Fruit fly (Drosophila melanogaster) whole organism, pupa: Measurements from ENCODE around the gene CG33253.

ENCODE experiments used
- CG10348 ChIP-seq: fragments of 200-800 bp; sonication (Bioruptor generic); IDR thresholded peaks from 2 replicates; pipeline ENCODE4 v1.3.6; 2022; ENCODE audit warnings: missing biosample characterization, missing genetic modification characterization
- CG12605 ChIP-seq: fragments of 200-800 bp; sonication (Bioruptor generic); IDR thresholded peaks from 2 replicates; pipeline ENCODE4 v1.3.6; 2022; ENCODE audit warnings: missing biosample characterization, missing genetic modification characterization
- CG13204 ChIP-seq: fragments of 200-800 bp; sonication (Bioruptor generic); optimal IDR thresholded peaks from 2 replicates; lab custom pipeline; 2018; ENCODE audit warnings: missing biosample characterization, mild to moderate bottlenecking, missing genetic modification characterization, moderate library complexity
- CG14655 ChIP-seq: fragments of 200-800 bp; sonication (Bioruptor generic); optimal IDR thresholded peaks from 3 replicates; lab custom pipeline; 2017; ENCODE audit warnings: mild to moderate bottlenecking, missing biosample characterization, missing genetic modification reagents, missing genetic modification characterization
- CG15710 ChIP-seq: fragments of 200-800 bp; sonication (Bioruptor generic); optimal IDR thresholded peaks from 2 replicates; lab custom pipeline; 2018; ENCODE audit warnings: missing biosample characterization, mild to moderate bottlenecking, missing genetic modification characterization, moderate library complexity
- CG17806 ChIP-seq: fragments of 200-800 bp; sonication (Bioruptor generic); optimal IDR thresholded peaks from 2 replicates; lab custom pipeline; 2018; ENCODE audit warnings: missing biosample characterization, mild to moderate bottlenecking, missing genetic modification characterization, moderate library complexity
- CG32121 ChIP-seq: fragments of 200-800 bp; sonication (Bioruptor generic); IDR thresholded peaks from 2 replicates; pipeline ENCODE4 v1.3.6; 2022; ENCODE audit warnings: missing biosample characterization, missing genetic modification characterization
- CG34367 ChIP-seq: fragments of 200-800 bp; sonication (Bioruptor generic); optimal IDR thresholded peaks from 2 replicates; lab custom pipeline; 2018; ENCODE audit warnings: missing biosample characterization, mild to moderate bottlenecking, missing genetic modification characterization
- CG4496 ChIP-seq: fragments of 200-800 bp; sonication (Bioruptor generic); IDR thresholded peaks from 3 replicates; pipeline ENCODE4 v1.3.6; 2022; ENCODE audit warnings: missing biosample characterization, missing genetic modification characterization
- CG8159 ChIP-seq: fragments of 200-800 bp; sonication (Bioruptor generic); optimal IDR thresholded peaks from 3 replicates; lab custom pipeline; 2018; ENCODE audit warnings: missing biosample characterization, mild to moderate bottlenecking, missing genetic modification characterization, moderate library complexity
- CG8301 ChIP-seq: fragments of 200-800 bp; sonication (Bioruptor generic); optimal IDR thresholded peaks from 2 replicates; lab custom pipeline; 2018; ENCODE audit warnings: missing biosample characterization, mild to moderate bottlenecking, missing genetic modification characterization
- CG9948 ChIP-seq: fragments of 200-800 bp; sonication (Bioruptor generic); optimal IDR thresholded peaks from 2 replicates; lab custom pipeline; 2018; ENCODE audit warnings: missing biosample characterization, mild to moderate bottlenecking, missing genetic modification characterization, moderate library complexity
- D1 ChIP-seq: fragments of 200-800 bp; sonication (Bioruptor generic); optimal IDR thresholded peaks from 2 replicates; lab custom pipeline; 2018; ENCODE audit warnings: missing biosample characterization, mild to moderate bottlenecking, missing genetic modification characterization, moderate library complexity
- EcR ChIP-seq: fragments of 200-800 bp; sonication (Bioruptor generic); optimal IDR thresholded peaks from 3 replicates; lab custom pipeline; 2019; ENCODE audit warnings: missing biosample characterization, missing genetic modification characterization, mild to moderate bottlenecking, moderate library complexity, missing genetic modification reagents
- Ets98B ChIP-seq: fragments of 200-800 bp; sonication (Bioruptor generic); IDR thresholded peaks from 2 replicates; pipeline ENCODE4 v1.3.6; 2022; ENCODE audit warnings: missing biosample characterization, missing genetic modification characterization
- Pif1A ChIP-seq: fragments of 200-800 bp; sonication (Bioruptor generic); optimal IDR thresholded peaks from 3 replicates; lab custom pipeline; 2016; ENCODE audit warnings: missing biosample characterization, missing genetic modification characterization
- Pif1B ChIP-seq: fragments of 200-800 bp; sonication (Bioruptor generic); optimal IDR thresholded peaks from 3 replicates; lab custom pipeline; 2016; ENCODE audit warnings: missing biosample characterization, missing genetic modification characterization
- Snoo ChIP-seq: fragments of 200-800 bp; sonication (Bioruptor generic); optimal IDR thresholded peaks from 3 replicates; lab custom pipeline; 2017; ENCODE audit warnings: missing biosample characterization, mild to moderate bottlenecking, missing genetic modification characterization, inconsistent platforms
- fd96Ca ChIP-seq: fragments of 200-800 bp; sonication (Bioruptor generic); IDR thresholded peaks from 3 replicates; pipeline ENCODE4 v1.3.6; 2022; ENCODE audit warnings: missing biosample characterization, missing genetic modification characterization
- gl ChIP-seq: fragments of 200-800 bp; sonication (Bioruptor generic); optimal IDR thresholded peaks from 2 replicates; lab custom pipeline; 2018; ENCODE audit warnings: missing biosample characterization, mild to moderate bottlenecking, missing genetic modification characterization
- rn ChIP-seq: fragments of 200-800 bp; sonication (Bioruptor generic); IDR thresholded peaks from 2 replicates; pipeline ENCODE4 v1.3.6; 2022; ENCODE audit warnings: missing biosample characterization, missing genetic modification characterization

Gene CG33253

dm6 chrX:19211982-19212381, 28.8 kb downstream of the CG33253 start, which contains the start of gene CG14195:
Gene CG14195 (minus strand): TSS chrX:19212082.
- no peak for TF ChIP-seq CG17806 (tag; lab: Kevin White, UChicago)
- TF ChIP-seq CG10348 (GFP tag; lab: Robert Waterston, UW): no peak
- no peak for TF ChIP-seq CG32121 (GFP tag; lab: Robert Waterston, UW)
- TF ChIP-seq rn (GFP tag; lab: Robert Waterston, UW): no peak

dm6 chrX:19212954-19213353, 29.7 kb downstream of the CG33253 start, which contains the start of gene Mur18B:
Gene Mur18B (plus strand): TSS chrX:19213254.
- TF ChIP-seq rn (GFP tag; lab: Robert Waterston, UW) (no peak), CG17806 (tag; lab: Kevin White, UChicago) (no peak), CG32121 (GFP tag; lab: Robert Waterston, UW) (no peak), CG34367 (no peak), gl (tag; lab: Kevin White, UChicago) (no peak), CG9948 (tag; lab: Kevin White, UChicago) (no peak), CG15710 (tag; lab: Kevin White, UChicago) (no peak), CG13204 (GFP tag; lab: Kevin White, UChicago) (no peak), CG8301 (tag; lab: Kevin White, UChicago) (no peak)

DNA sequence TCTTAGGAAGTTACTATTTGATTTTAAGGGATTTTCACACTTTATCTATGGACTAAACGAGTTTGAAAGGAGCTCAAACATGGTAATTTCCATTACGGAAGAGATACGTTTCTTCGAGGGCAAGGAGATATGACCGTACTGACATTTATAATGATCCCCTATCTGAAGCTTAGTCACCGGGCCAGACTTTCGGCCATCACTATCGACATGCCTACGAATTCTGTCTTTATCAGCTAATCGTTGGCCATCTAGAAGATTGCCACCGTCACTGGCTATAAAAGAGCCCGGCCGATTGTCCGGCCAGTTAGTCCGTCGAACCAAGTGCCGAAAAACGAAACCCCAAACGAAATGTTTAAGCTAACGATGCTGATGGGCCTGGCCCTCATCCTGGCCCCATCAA, 32.0 kb downstream of the CG33253 start, which contains the start of gene Muc18B:
Muc18B (plus strand) TSS at position 301 of the 400 bp plus-strand sequence.
- no peak for TF ChIP-seq CG9948 (tag; lab: Kevin White, UChicago)
- TF ChIP-seq D1 (tag; lab: Kevin White, UChicago): no peak
- no peak for TF ChIP-seq CG8301 (tag; lab: Kevin White, UChicago)
- TF ChIP-seq CG15710 (tag; lab: Kevin White, UChicago): no peak
- no peak for TF ChIP-seq CG17806 (tag; lab: Kevin White, UChicago)
- no peak for TF ChIP-seq Snoo
- no peak for TF ChIP-seq CG34367
- TF ChIP-seq CG8159: no peak
- no peak for TF ChIP-seq Ets98B (GFP tag; lab: Robert Waterston, UW)
- TF ChIP-seq, all 21 proteins: peak for 0

DNA sequence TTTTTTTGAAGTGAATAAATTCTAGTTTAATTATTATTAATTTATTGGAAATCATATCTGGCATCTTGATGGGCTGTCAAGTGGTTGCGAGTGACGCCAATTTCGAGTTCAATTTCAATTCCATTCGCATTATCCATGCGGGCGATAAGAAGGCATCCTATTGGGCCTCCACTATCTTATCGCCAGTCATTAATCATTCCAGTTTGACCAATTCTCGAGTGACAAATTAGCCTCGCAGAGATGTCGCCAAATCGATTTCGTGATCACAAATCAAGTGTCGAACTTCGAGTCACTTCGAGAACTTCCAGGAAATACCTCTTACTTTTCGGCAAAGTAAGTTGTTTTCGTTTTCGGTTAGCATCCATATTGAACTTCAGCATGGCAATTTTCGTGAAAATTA, 33.5 kb downstream of the CG33253 start:
- TF ChIP-seq CG12605 (GFP tag; lab: Robert Waterston, UW) (no peak), fd96Ca (GFP tag; lab: Robert Waterston, UW) (no peak), Pif1B (no peak), CG14655 (GFP tag; lab: Kevin White, UChicago) (no peak), D1 (tag; lab: Kevin White, UChicago) (no peak), CG13204 (GFP tag; lab: Kevin White, UChicago) (no peak), Ets98B (GFP tag; lab: Robert Waterston, UW) (no peak), CG4496 (GFP tag; lab: Robert Waterston, UW) (no peak)
- TF ChIP-seq, all 21 proteins: peak for 0

- TF ChIP-seq Pif1A (peak; percentile 19), gl (tag; lab: Kevin White, UChicago) (no peak), CG13204 (GFP tag; lab: Kevin White, UChicago) (peak; percentile 64), CG4496 (GFP tag; lab: Robert Waterston, UW) (peak; percentile 69), Pif1B (peak; percentile 53), CG14655 (GFP tag; lab: Kevin White, UChicago) (no peak), EcR (GFP tag; lab: Kevin White, UChicago) (peak; percentile 12), Ets98B (GFP tag; lab: Robert Waterston, UW) (peak; percentile 22; the same call in 1 of the 2 replicates), CG12605 (GFP tag; lab: Robert Waterston, UW) (0 out of 2 replicates have a peak, but pooled peaks have one; percentile 9)
These were observed 37.2 kb downstream of the CG33253 start, which contains the start of gene CG7884 for dm6 chrX:19220415-19220814. Gene CG7884 (plus strand): TSS chrX:19220622.

dm6 chrX:19220963-19221572, 37.8 kb downstream of the CG33253 start:
- TF ChIP-seq CG15710 (tag; lab: Kevin White, UChicago) (no peak), CG32121 (GFP tag; lab: Robert Waterston, UW) (no peak), CG10348 (GFP tag; lab: Robert Waterston, UW) (no peak), CG4496 (GFP tag; lab: Robert Waterston, UW) (no peak), CG14655 (GFP tag; lab: Kevin White, UChicago) (no peak), CG34367 (no peak), CG17806 (tag; lab: Kevin White, UChicago) (no peak), EcR (GFP tag; lab: Kevin White, UChicago) (no peak), Pif1B (no peak), CG8301 (tag; lab: Kevin White, UChicago) (no peak), CG8159 (no peak), CG9948 (tag; lab: Kevin White, UChicago) (no peak), D1 (tag; lab: Kevin White, UChicago) (no peak), gl (tag; lab: Kevin White, UChicago) (no peak)
